Worm (Caenorhabditis elegans): ENCODE measurements around the gene lipl-4.
A peak's percentile ranks its signal among the peaks of the same experiment; 100 is the strongest.

lipl-4 gene

DNA sequence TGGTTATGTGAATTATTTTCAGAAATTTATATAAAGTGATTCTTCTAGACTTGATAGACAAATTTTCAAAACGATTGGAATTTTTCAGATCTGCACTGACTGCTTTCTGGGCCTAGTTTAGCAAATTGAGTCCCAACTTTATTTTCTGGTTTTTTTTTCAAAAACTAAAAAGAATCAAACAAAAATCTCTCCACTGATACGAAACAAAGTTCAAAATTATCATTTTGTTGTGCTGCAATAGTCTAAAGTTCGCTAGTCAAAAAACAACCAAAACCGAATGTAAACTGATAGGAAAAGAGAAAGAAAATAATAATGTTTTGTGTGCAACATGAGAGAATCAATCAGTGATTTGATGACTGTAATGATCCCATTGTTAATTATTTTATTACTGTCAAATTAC lies at the start of gene lipl-4:
Gene lipl-4, plus strand, starts transcription at position 301 of the 400 bp plus-strand sequence.
- TF ChIP-seq fos-1 (tag; optimal IDR thresholded peaks at IDR 0.05) = no peak
- no peak for TF ChIP-seq sma-3 (GFP tag; optimal IDR thresholded peaks at IDR 0.05)
- TF ChIP-seq nhr-25 (tag; optimal IDR thresholded peaks at IDR 0.05) = no peak
- TF ChIP-seq egl-27 (tag; optimal IDR thresholded peaks at IDR 0.05) = no peak
- no peak for TF ChIP-seq lin-13 (GFP tag; optimal IDR thresholded peaks at IDR 0.05)
- no peak for TF ChIP-seq ceh-16 (tag; optimal IDR thresholded peaks at IDR 0.05)
- no peak for TF ChIP-seq ama-1 (optimal IDR thresholded peaks at IDR 0.05)
- TF ChIP-seq nhr-11 (tag; optimal IDR thresholded peaks at IDR 0.05) = no peak
- TF ChIP-seq lin-39 (tag; optimal IDR thresholded peaks at IDR 0.05) = no peak

DNA sequence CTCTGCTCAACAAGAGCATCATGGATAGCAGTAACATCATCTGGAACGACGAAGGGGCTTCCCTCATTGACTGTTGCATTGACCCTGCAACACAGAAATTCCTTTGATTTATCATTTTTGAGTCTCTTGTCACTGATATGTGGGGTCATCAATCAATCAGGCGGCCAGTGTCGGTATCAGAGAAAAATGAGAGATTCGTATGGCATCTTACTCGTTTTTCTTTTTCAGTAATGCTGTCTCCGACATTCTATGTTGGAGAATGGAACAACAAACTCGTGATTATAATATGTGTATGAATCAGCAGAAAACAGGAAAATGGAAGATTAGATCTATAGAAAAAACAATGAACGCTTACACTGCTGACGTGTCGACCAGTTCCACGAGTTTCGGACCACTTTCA lies 46.8 kb upstream of the lipl-4 start:
- TF ChIP-seq nhr-25 (tag; optimal IDR thresholded peaks at IDR 0.05) = peak; percentile 56
- no peak for TF ChIP-seq unc-39 (tag; optimal IDR thresholded peaks at IDR 0.05)
- no peak for TF ChIP-seq nhr-21 (tag; optimal IDR thresholded peaks at IDR 0.05)
- TF ChIP-seq mab-5 (tag; optimal IDR thresholded peaks at IDR 0.05) = peak; percentile 35
- TF ChIP-seq nhr-129 (tag; optimal IDR thresholded peaks at IDR 0.05) = peak; percentile 43
- no peak for TF ChIP-seq ztf-11 (tag; optimal IDR thresholded peaks at IDR 0.05)
- no peak for TF ChIP-seq ceh-82 (tag; optimal IDR thresholded peaks at IDR 0.05)
- TF ChIP-seq nhr-6 (tag; optimal IDR thresholded peaks at IDR 0.05) = no peak
- TF ChIP-seq ceh-16 (tag; optimal IDR thresholded peaks at IDR 0.05) = no peak
- no peak for TF ChIP-seq C34F6.9 (tag; optimal IDR thresholded peaks at IDR 0.05)
- TF ChIP-seq sma-3 (GFP tag; optimal IDR thresholded peaks at IDR 0.05) = no peak
- no peak for TF ChIP-seq mdl-1 (tag; optimal IDR thresholded peaks at IDR 0.05)
- peak; percentile 9 for TF ChIP-seq gmeb-1 (tag; optimal IDR thresholded peaks at IDR 0.05)
- TF ChIP-seq nhr-77 (tag; optimal IDR thresholded peaks at IDR 0.05) = no peak
- TF ChIP-seq ZK546.5 (tag; optimal IDR thresholded peaks at IDR 0.05) = no peak
- TF ChIP-seq unc-62 (GFP tag; optimal IDR thresholded peaks at IDR 0.05) = no peak
- no peak for TF ChIP-seq elt-3 (tag; optimal IDR thresholded peaks at IDR 0.05)
- TF ChIP-seq sma-9 (GFP tag; optimal IDR thresholded peaks at IDR 0.05) = peak; percentile 42
- TF ChIP-seq sma-9 (tag; optimal IDR thresholded peaks at IDR 0.05) = no peak
- TF ChIP-seq skn-1 (tag; optimal IDR thresholded peaks at IDR 0.05) = no peak
- TF ChIP-seq fos-1 (tag; optimal IDR thresholded peaks at IDR 0.05) = peak; percentile 6
- TF ChIP-seq F13H6.1 (tag; optimal IDR thresholded peaks at IDR 0.05) = no peak
- no peak for TF ChIP-seq dmd-4 (tag; optimal IDR thresholded peaks at IDR 0.05)
- TF ChIP-seq crh-2 (tag; optimal IDR thresholded peaks at IDR 0.05) = peak; percentile 12

DNA sequence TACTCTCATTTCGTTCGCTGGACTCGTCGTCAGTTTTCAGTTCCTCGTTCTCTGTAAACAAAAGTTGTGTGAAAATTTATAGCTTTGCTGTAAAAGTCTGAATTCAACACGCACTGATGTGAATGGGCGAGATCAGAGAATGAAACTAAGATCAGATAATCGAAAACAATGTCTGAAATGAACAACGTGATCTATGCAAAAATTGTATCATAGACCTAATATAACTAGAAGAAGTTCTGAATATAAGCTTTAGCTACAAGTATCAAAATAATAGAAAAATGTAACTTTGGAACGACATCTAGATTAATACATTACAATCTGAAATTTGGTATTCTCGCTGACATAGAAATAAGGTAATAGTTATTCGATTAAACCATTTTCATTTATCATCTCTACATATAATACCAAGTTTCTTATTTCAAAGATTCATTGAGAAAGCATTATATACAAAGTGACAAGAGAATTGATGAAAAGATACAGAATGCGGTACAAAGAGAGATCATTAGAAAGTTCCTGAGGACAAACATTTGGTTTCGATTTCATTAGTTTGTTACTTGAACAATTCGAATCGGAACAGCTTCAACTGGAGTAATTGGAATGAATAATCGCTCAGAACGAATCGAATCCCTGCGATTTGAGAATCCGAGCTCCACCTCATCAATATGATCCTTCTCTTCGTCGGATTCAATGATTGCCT lies 45.7 kb upstream of the lipl-4 start, which contains the start of gene moc-2:
Gene moc-2, minus strand, starts transcription at position 51 of the 697 bp plus-strand sequence.
- no peak for TF ChIP-seq dmd-4 (tag; optimal IDR thresholded peaks at IDR 0.05)
- TF ChIP-seq nhr-237 (tag; optimal IDR thresholded peaks at IDR 0.05) = no peak
- no peak for TF ChIP-seq ama-1 (optimal IDR thresholded peaks at IDR 0.05)
- TF ChIP-seq ztf-1 (GFP tag; conservative IDR thresholded peaks at IDR 0.05) = no peak
- TF ChIP-seq nhr-25 (tag; optimal IDR thresholded peaks at IDR 0.05) = no peak
- TF ChIP-seq mab-5 (tag; optimal IDR thresholded peaks at IDR 0.05) = no peak
- no peak for TF ChIP-seq unc-39 (tag; optimal IDR thresholded peaks at IDR 0.05)
- TF ChIP-seq skn-1 (tag; optimal IDR thresholded peaks at IDR 0.05) = no peak
- TF ChIP-seq nhr-23 (tag; optimal IDR thresholded peaks at IDR 0.05) = no peak
- no peak for TF ChIP-seq mdl-1 (tag; optimal IDR thresholded peaks at IDR 0.05)
- no peak for TF ChIP-seq elt-1 (tag; optimal IDR thresholded peaks at IDR 0.05)
- TF ChIP-seq lsy-2 (tag; optimal IDR thresholded peaks at IDR 0.05) = no peak
- no peak for TF ChIP-seq peb-1 (tag; optimal IDR thresholded peaks at IDR 0.05)
- no peak for TF ChIP-seq egl-27 (tag; optimal IDR thresholded peaks at IDR 0.05)
- TF ChIP-seq zag-1 (tag; optimal IDR thresholded peaks at IDR 0.05) = no peak
- TF ChIP-seq nhr-10 (tag; optimal IDR thresholded peaks at IDR 0.05) = no peak
- TF ChIP-seq sma-9 (GFP tag; optimal IDR thresholded peaks at IDR 0.05) = no peak
- TF ChIP-seq sma-9 (tag; optimal IDR thresholded peaks at IDR 0.05) = no peak
- no peak for TF ChIP-seq nhr-129 (tag; optimal IDR thresholded peaks at IDR 0.05)
- no peak for TF ChIP-seq nhr-6 (tag; optimal IDR thresholded peaks at IDR 0.05)

DNA sequence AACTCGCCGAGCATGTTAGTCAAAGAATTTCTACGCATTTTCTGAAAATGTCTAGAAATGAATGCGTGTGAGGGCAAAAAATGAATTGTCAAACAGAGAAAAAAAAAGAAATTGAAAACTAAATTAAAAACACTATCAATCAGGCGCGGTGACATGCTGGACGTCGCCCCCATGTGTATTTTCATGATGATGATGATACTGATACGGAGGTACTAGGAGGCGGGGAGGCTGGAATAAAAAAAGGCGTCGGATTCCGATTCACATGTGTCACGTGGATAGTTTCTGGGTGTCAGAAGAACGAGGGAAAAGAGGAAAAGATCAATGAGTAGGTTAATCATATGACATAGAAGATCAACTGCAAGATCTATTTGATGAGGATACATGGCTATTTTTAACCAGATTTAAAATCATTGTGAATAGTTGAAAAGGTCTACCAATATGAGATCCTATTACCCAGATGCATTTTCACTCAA lies 44.6 kb upstream of the lipl-4 start, which contains the start of gene W01A11.7:
Gene W01A11.7, minus strand, starts transcription at position 51 of the 473 bp plus-strand sequence.
- TF ChIP-seq zag-1 (tag; optimal IDR thresholded peaks at IDR 0.05) (no peak), gmeb-1 (tag; optimal IDR thresholded peaks at IDR 0.05) (peak; percentile 34), nhr-11 (tag; optimal IDR thresholded peaks at IDR 0.05) (no peak), mdl-1 (tag; optimal IDR thresholded peaks at IDR 0.05) (no peak), lin-13 (GFP tag; optimal IDR thresholded peaks at IDR 0.05) (no peak), lin-11 (tag; optimal IDR thresholded peaks at IDR 0.05) (no peak), skn-1 (tag; optimal IDR thresholded peaks at IDR 0.05) (no peak), Y55F3AM.14 (GFP tag; optimal IDR thresholded peaks at IDR 0.05) (no peak), egl-27 (tag; optimal IDR thresholded peaks at IDR 0.05) (no peak), lsy-2 (tag; optimal IDR thresholded peaks at IDR 0.05) (no peak), ztf-4 (tag; optimal IDR thresholded peaks at IDR 0.05) (no peak), unc-39 (tag; optimal IDR thresholded peaks at IDR 0.05) (no peak), ceh-82 (tag; optimal IDR thresholded peaks at IDR 0.05) (no peak), peb-1 (tag; optimal IDR thresholded peaks at IDR 0.05) (no peak), nhr-21 (tag; optimal IDR thresholded peaks at IDR 0.05) (peak; percentile 18), nhr-25 (tag; optimal IDR thresholded peaks at IDR 0.05) (peak; percentile 48), snpc-4 (tag; optimal IDR thresholded peaks at IDR 0.05) (no peak), sma-9 (GFP tag; optimal IDR thresholded peaks at IDR 0.05) (peak; percentile 47), sma-9 (tag; optimal IDR thresholded peaks at IDR 0.05) (no peak), sma-3 (GFP tag; optimal IDR thresholded peaks at IDR 0.05) (peak; percentile 78), nhr-129 (tag; optimal IDR thresholded peaks at IDR 0.05) (peak; percentile 34), ama-1 (optimal IDR thresholded peaks at IDR 0.05) (no peak), ztf-1 (GFP tag; conservative IDR thresholded peaks at IDR 0.05) (no peak), mbf-1 (tag; optimal IDR thresholded peaks at IDR 0.05) (no peak), unc-62 (GFP tag; optimal IDR thresholded peaks at IDR 0.05) (no peak)

All from whole organism, L2 larva.